ENCODE assay signal across 5 worm cellular contexts in genomic region chrIV:11955592-11955991, ce11.
TF ChIP-seq lines count a peak whose summit lies in the region.

No protein-coding gene starts in this region.

TF ChIP-seq in whole organism, L1 larva, 84 proteins besides CTCF, POLR2A, EP300 and RAD21 (continues in another document):
- no peak for TF ChIP-seq egl-13 (tag; optimal IDR thresholded peaks at IDR 0.05; lab: Kevin White, UChicago)
- no peak for TF ChIP-seq nhr-28 (tag; optimal IDR thresholded peaks at IDR 0.05; lab: Kevin White, UChicago)
- no peak for TF ChIP-seq unc-62 (GFP tag; optimal IDR thresholded peaks at IDR 0.05; lab: Kevin White, UChicago)
- no peak for TF ChIP-seq sox-4 (tag; optimal IDR thresholded peaks at IDR 0.05; lab: Kevin White, UChicago)
- TF ChIP-seq nhr-12 (tag; optimal IDR thresholded peaks at IDR 0.05; lab: Kevin White, UChicago) = no peak
- TF ChIP-seq lin-15B (tag; optimal IDR thresholded peaks at IDR 0.05; lab: Kevin White, UChicago) = no peak
- TF ChIP-seq aly-2 (tag; optimal IDR thresholded peaks at IDR 0.05; lab: Kevin White, UChicago) = peak; percentile 93
- no peak for TF ChIP-seq nhr-11 (tag; optimal IDR thresholded peaks at IDR 0.05; lab: Kevin White, UChicago)
- no peak for TF ChIP-seq zag-1 (tag; optimal IDR thresholded peaks at IDR 0.05; lab: Kevin White, UChicago)
- no peak for TF ChIP-seq rnt-1 (tag; optimal IDR thresholded peaks at IDR 0.05; lab: Kevin White, UChicago)
- no peak for TF ChIP-seq mep-1 (tag; optimal IDR thresholded peaks at IDR 0.05; lab: Kevin White, UChicago)
- no peak for TF ChIP-seq fkh-8 (tag; optimal IDR thresholded peaks at IDR 0.05; lab: Kevin White, UChicago)
- peak; percentile 43 for TF ChIP-seq hpl-2 (GFP tag; optimal IDR thresholded peaks at IDR 0.05; lab: Kevin White, UChicago)
- no peak for TF ChIP-seq skn-1 (tag; optimal IDR thresholded peaks at IDR 0.05; lab: Kevin White, UChicago)
- TF ChIP-seq xbp-1 (tag; optimal IDR thresholded peaks at IDR 0.05; lab: Kevin White, UChicago) = peak; percentile 1
- TF ChIP-seq dpl-1 (GFP tag; optimal IDR thresholded peaks at IDR 0.05; lab: Kevin White, UChicago) = no peak
- peak; percentile 7 for TF ChIP-seq tbx-2 (tag; optimal IDR thresholded peaks at IDR 0.05; lab: Kevin White, UChicago)
- TF ChIP-seq sup-37 (GFP tag; optimal IDR thresholded peaks at IDR 0.05; lab: Kevin White, UChicago) = no peak
- TF ChIP-seq lin-39 (tag; optimal IDR thresholded peaks at IDR 0.05; lab: Kevin White, UChicago) = no peak
- no peak for TF ChIP-seq lin-13 (GFP tag; optimal IDR thresholded peaks at IDR 0.05; lab: Kevin White, UChicago)

TF ChIP-seq in whole organism, L2 larva, 48 proteins besides CTCF, POLR2A, EP300 and RAD21 (continues in another document):
- TF ChIP-seq unc-55 (GFP tag; optimal IDR thresholded peaks at IDR 0.05; lab: Kevin White, UChicago) = no peak
- no peak for TF ChIP-seq ZK546.5 (tag; optimal IDR thresholded peaks at IDR 0.05; lab: Kevin White, UChicago)
- TF ChIP-seq nhr-25 (tag; optimal IDR thresholded peaks at IDR 0.05; lab: Kevin White, UChicago) = no peak
- peak; percentile 82 for TF ChIP-seq crh-2 (tag; optimal IDR thresholded peaks at IDR 0.05; lab: Kevin White, UChicago)
- TF ChIP-seq nhr-21 (tag; optimal IDR thresholded peaks at IDR 0.05; lab: Kevin White, UChicago) = peak; percentile 69
- no peak for TF ChIP-seq lin-39 (tag; optimal IDR thresholded peaks at IDR 0.05; lab: Kevin White, UChicago)
- TF ChIP-seq aly-2 (tag; optimal IDR thresholded peaks at IDR 0.05; lab: Kevin White, UChicago) = no peak
- TF ChIP-seq lin-11 (tag; optimal IDR thresholded peaks at IDR 0.05; lab: Kevin White, UChicago) = no peak
- TF ChIP-seq ceh-82 (tag; optimal IDR thresholded peaks at IDR 0.05; lab: Kevin White, UChicago) = no peak
- no peak for TF ChIP-seq mbf-1 (tag; optimal IDR thresholded peaks at IDR 0.05; lab: Kevin White, UChicago)
- TF ChIP-seq alr-1 (tag; optimal IDR thresholded peaks at IDR 0.05; lab: Kevin White, UChicago) = no peak
- peak; percentile 78 for TF ChIP-seq nhr-129 (tag; optimal IDR thresholded peaks at IDR 0.05; lab: Kevin White, UChicago)
- no peak for TF ChIP-seq snpc-4 (tag; optimal IDR thresholded peaks at IDR 0.05; lab: Kevin White, UChicago)
- TF ChIP-seq C34F6.9 (tag; optimal IDR thresholded peaks at IDR 0.05; lab: Kevin White, UChicago) = no peak
- TF ChIP-seq mdl-1 (tag; optimal IDR thresholded peaks at IDR 0.05; lab: Kevin White, UChicago) = peak; percentile 2 to 70
- TF ChIP-seq nhr-6 (tag; optimal IDR thresholded peaks at IDR 0.05; lab: Kevin White, UChicago) = peak; percentile 48
- no peak for TF ChIP-seq nhr-12 (tag; optimal IDR thresholded peaks at IDR 0.05; lab: Kevin White, UChicago)
- peak; percentile 70 for TF ChIP-seq ztf-4 (tag; optimal IDR thresholded peaks at IDR 0.05; lab: Kevin White, UChicago)
- no peak for TF ChIP-seq elt-1 (tag; optimal IDR thresholded peaks at IDR 0.05; lab: Kevin White, UChicago)
- TF ChIP-seq lsy-2 (tag; optimal IDR thresholded peaks at IDR 0.05; lab: Kevin White, UChicago) = peak in 1 of 2 experiments; percentile 71

TF ChIP-seq in whole organism, L3 larva, 47 proteins besides CTCF, POLR2A, EP300 and RAD21 (continues in another document):
- peak; percentile 81 for TF ChIP-seq nhr-25 (tag; optimal IDR thresholded peaks at IDR 0.05; lab: Kevin White, UChicago)
- TF ChIP-seq ztf-11 (tag; optimal IDR thresholded peaks at IDR 0.05; lab: Kevin White, UChicago) = no peak
- no peak for TF ChIP-seq aly-2 (tag; optimal IDR thresholded peaks at IDR 0.05; lab: Kevin White, UChicago)
- peak; percentile 75 for TF ChIP-seq pqm-1 (tag; optimal IDR thresholded peaks at IDR 0.05; lab: Kevin White, UChicago)
- no peak for TF ChIP-seq fkh-10 (GFP tag; optimal IDR thresholded peaks at IDR 0.05; lab: Kevin White, UChicago)
- TF ChIP-seq lin-39 (tag; optimal IDR thresholded peaks at IDR 0.05; lab: Kevin White, UChicago) = no peak
- peak; percentile 31 for TF ChIP-seq R02D3.7 (tag; optimal IDR thresholded peaks at IDR 0.05; lab: Kevin White, UChicago)
- TF ChIP-seq nhr-43 (tag; optimal IDR thresholded peaks at IDR 0.05; lab: Kevin White, UChicago; ENCODE audit: poor library complexity, severe bottlenecking) = peak; percentile 67
- TF ChIP-seq tbx-2 (tag; optimal IDR thresholded peaks at IDR 0.05; lab: Kevin White, UChicago) = no peak
- TF ChIP-seq elt-2 (tag; optimal IDR thresholded peaks at IDR 0.05; lab: Kevin White, UChicago) = peak; percentile 98
- TF ChIP-seq nhr-23 (tag; optimal IDR thresholded peaks at IDR 0.05; lab: Kevin White, UChicago) = peak; percentile 47
- TF ChIP-seq egl-27 (tag; optimal IDR thresholded peaks at IDR 0.05; lab: Kevin White, UChicago) = peak; percentile 3
- TF ChIP-seq nhr-76 (tag; optimal IDR thresholded peaks at IDR 0.05; lab: Kevin White, UChicago) = no peak
- peak; percentile 34 for TF ChIP-seq pha-4 (tag; optimal IDR thresholded peaks at IDR 0.05; lab: Kevin White, UChicago)
- TF ChIP-seq skn-1 (tag; optimal IDR thresholded peaks at IDR 0.05; lab: Kevin White, UChicago) = no peak
- no peak for TF ChIP-seq ceh-16 (tag; optimal IDR thresholded peaks at IDR 0.05; lab: Kevin White, UChicago)
- peak; percentile 94 for TF ChIP-seq ama-1 (optimal IDR thresholded peaks at IDR 0.05; lab: Kevin White, UChicago)
- TF ChIP-seq ztf-4 (tag; optimal IDR thresholded peaks at IDR 0.05; lab: Kevin White, UChicago) = peak; percentile 34
- no peak for TF ChIP-seq lin-15B (tag; optimal IDR thresholded peaks at IDR 0.05; lab: Kevin White, UChicago)
- TF ChIP-seq nfya-1 (tag; optimal IDR thresholded peaks at IDR 0.05; lab: Kevin White, UChicago; ENCODE audit: insufficient read depth) = peak; percentile 43

TF ChIP-seq in whole organism, L4 larva, 104 proteins besides CTCF, POLR2A, EP300 and RAD21 (continues in another document):
- TF ChIP-seq lsy-2 (tag; optimal IDR thresholded peaks at IDR 0.05; lab: Kevin White, UChicago) = peak; percentile 28 to 60
- peak; percentile 69; the same call in 1 of the 2 replicates for TF ChIP-seq zfp-3 (GFP tag; conservative IDR thresholded peaks at IDR 0.05; lab: Robert Waterston, UW)
- TF ChIP-seq nhr-102 (tag; optimal IDR thresholded peaks at IDR 0.05; lab: Kevin White, UChicago) = peak; percentile 33
- peak; percentile 7; the same call in 1 of the 2 replicates for TF ChIP-seq Y48G9A.11 (GFP tag; IDR thresholded peaks at IDR 0.05; lab: Robert Waterston, UW)
- peak; percentile 65 for TF ChIP-seq mes-2 (tag; optimal IDR thresholded peaks at IDR 0.05; lab: Kevin White, UChicago; ENCODE audit: poor library complexity, severe bottlenecking)
- TF ChIP-seq duxl-1 (tag; optimal IDR thresholded peaks at IDR 0.05; lab: Kevin White, UChicago; ENCODE audit: poor library complexity) = no peak
- TF ChIP-seq spr-3 (GFP tag; optimal IDR thresholded peaks at IDR 0.05; lab: Kevin White, UChicago) = peak; percentile 76
- TF ChIP-seq lin-39 (tag; optimal IDR thresholded peaks at IDR 0.05; lab: Kevin White, UChicago) = no peak
- peak; percentile 29 for TF ChIP-seq T26A8.4 (GFP tag; IDR thresholded peaks at IDR 0.05; lab: Robert Waterston, UW)
- peak; percentile 86 for TF ChIP-seq mep-1 (tag; optimal IDR thresholded peaks at IDR 0.05; lab: Kevin White, UChicago)
- TF ChIP-seq snpc-1.2 (GFP tag; IDR thresholded peaks at IDR 0.05; lab: Robert Waterston, UW) = no peak
- TF ChIP-seq lin-1 (GFP tag; IDR thresholded peaks at IDR 0.05; lab: Robert Waterston, UW) = peak; percentile 93
- 0 out of 2 replicates have a peak, but pooled peaks have one; percentile 34 for TF ChIP-seq php-3 (GFP tag; IDR thresholded peaks at IDR 0.05; lab: Robert Waterston, UW)
- TF ChIP-seq D1046.2 (GFP tag; IDR thresholded peaks at IDR 0.05; lab: Robert Waterston, UW) = no peak
- peak; percentile 34 to 76 for TF ChIP-seq mdl-1 (tag; optimal IDR thresholded peaks at IDR 0.05; lab: Kevin White, UChicago)
- peak; percentile 94 for TF ChIP-seq dmd-6 (GFP tag; IDR thresholded peaks at IDR 0.05; lab: Robert Waterston, UW)
- no peak for TF ChIP-seq nhr-11 (tag; optimal IDR thresholded peaks at IDR 0.05; lab: Kevin White, UChicago)
- no peak for TF ChIP-seq ceh-82 (tag; optimal IDR thresholded peaks at IDR 0.05; lab: Kevin White, UChicago)
- no peak for TF ChIP-seq ceh-44 (GFP tag; IDR thresholded peaks at IDR 0.05; lab: Robert Waterston, UW)
- peak; percentile 90 for TF ChIP-seq pqm-1 (tag; optimal IDR thresholded peaks at IDR 0.05; lab: Kevin White, UChicago)

TF ChIP-seq in whole organism, young adult, 124 proteins besides CTCF, POLR2A, EP300 and RAD21 (continues in another document):
- TF ChIP-seq xnd-1 (tag; optimal IDR thresholded peaks at IDR 0.05; lab: Kevin White, UChicago) = no peak
- peak; percentile 23 for TF ChIP-seq T26A5.8 (tag; optimal IDR thresholded peaks at IDR 0.05; lab: Kevin White, UChicago)
- TF ChIP-seq snpc-1.3 (tag; optimal IDR thresholded peaks at IDR 0.05; lab: Kevin White, UChicago; ENCODE audit: insufficient read depth) = no peak
- TF ChIP-seq bed-2 (GFP tag; IDR thresholded peaks at IDR 0.05; lab: Robert Waterston, UW) = no peak
- TF ChIP-seq F37B4.10 (GFP tag; IDR thresholded peaks at IDR 0.05; lab: Robert Waterston, UW) = no peak
- TF ChIP-seq C06A6.2 (GFP tag; conservative IDR thresholded peaks at IDR 0.05; lab: Robert Waterston, UW) = peak; percentile 63; the same call in 1 of the 2 replicates
- no peak for TF ChIP-seq F33H1.4 (GFP tag; IDR thresholded peaks at IDR 0.05; lab: Robert Waterston, UW)
- no peak for TF ChIP-seq efl-1 (GFP tag; optimal IDR thresholded peaks at IDR 0.05; lab: Kevin White, UChicago)
- TF ChIP-seq F52B5.7 (tag; optimal IDR thresholded peaks at IDR 0.05; lab: Kevin White, UChicago) = peak; percentile 55
- peak; percentile 41 for TF ChIP-seq ztf-26 (tag; optimal IDR thresholded peaks at IDR 0.05; lab: Kevin White, UChicago)
- TF ChIP-seq ztf-28 (GFP tag; IDR thresholded peaks at IDR 0.05; lab: Robert Waterston, UW) = no peak
- no peak for TF ChIP-seq T07F8.4 (tag; optimal IDR thresholded peaks at IDR 0.05; lab: Kevin White, UChicago)
- TF ChIP-seq akir-1 (GFP tag; optimal IDR thresholded peaks at IDR 0.05; lab: Kevin White, UChicago) = no peak
- peak in 1 of 2 experiments; percentile 76 for TF ChIP-seq let-607 (tag; optimal IDR thresholded peaks at IDR 0.05; lab: Kevin White, UChicago)
- no peak for TF ChIP-seq F57C9.4 (tag; optimal IDR thresholded peaks at IDR 0.05; lab: Kevin White, UChicago)
- no peak for TF ChIP-seq rpc-1 (optimal IDR thresholded peaks at IDR 0.05; lab: Kevin White, UChicago)
- no peak for TF ChIP-seq rpc-1 (tag; optimal IDR thresholded peaks at IDR 0.05; lab: Kevin White, UChicago)
- peak; percentile 69; the same call in 1 of the 2 replicates for TF ChIP-seq ekl-4 (GFP tag; IDR thresholded peaks at IDR 0.05; lab: Robert Waterston, UW)
- TF ChIP-seq hlh-26 (GFP tag; conservative IDR thresholded peaks at IDR 0.05; lab: Robert Waterston, UW) = no peak
- peak; percentile 83 for TF ChIP-seq Y53G8AR.9 (GFP tag; conservative IDR thresholded peaks at IDR 0.05; lab: Robert Waterston, UW)
- no peak for TF ChIP-seq lsl-1 (GFP tag; optimal IDR thresholded peaks at IDR 0.05; lab: Kevin White, UChicago)
- no peak for TF ChIP-seq snpc-4 (GFP tag; optimal IDR thresholded peaks at IDR 0.05; lab: Kevin White, UChicago)
- peak in 1 of 4 experiments; percentile 34 for TF ChIP-seq snpc-4 (tag; optimal IDR thresholded peaks at IDR 0.05; lab: Kevin White, UChicago)
- TF ChIP-seq ztf-3 (GFP tag; optimal IDR thresholded peaks at IDR 0.05; lab: Kevin White, UChicago) = no peak
